Worm (Caenorhabditis elegans) whole organism, L4 larva: ENCODE measurements around the gene Y41C4A.7.
A peak's percentile ranks its signal among the peaks of the same experiment; 100 is the strongest.

Experiments
- D1046.2 ChIP-seq: fragments of 200-800 bp; sonication (Bioruptor generic); IDR thresholded peaks from 2 replicates; pipeline ENCODE4 v1.3.6; 2022; ENCODE audit warnings: missing genetic modification characterization, missing compliant biosample characterization
- F26F4.8 ChIP-seq: fragments of 200-800 bp; sonication (Bioruptor generic); conservative IDR thresholded peaks from 2 replicates; pipeline ENCODE4 v1.3.6; 2022; ENCODE audit warnings: missing genetic modification characterization, missing compliant biosample characterization
- F37D6.2 ChIP-seq: sonication (generic microtip); optimal IDR thresholded peaks from 2 replicates; lab custom pipeline; 2016; ENCODE audit warnings: mild to moderate bottlenecking, missing genetic modification characterization, missing compliant biosample characterization
- F44E2.7 ChIP-seq: fragments of 200-800 bp; sonication (Bioruptor generic); IDR thresholded peaks from 2 replicates; pipeline ENCODE4 v2.1.2; 2022; ENCODE audit warnings: missing genetic modification characterization, missing compliant biosample characterization
- F49E8.2 ChIP-seq: sonication (generic microtip); optimal IDR thresholded peaks from 2 replicates; lab custom pipeline; 2016; ENCODE audit warnings: missing compliant biosample characterization, mild to moderate bottlenecking, missing genetic modification characterization, borderline replicate concordance
- R02D3.7 ChIP-seq: fragments of 150-350 bp; sonication (generic microtip); optimal IDR thresholded peaks from 3 replicates; lab custom pipeline; 2014; ENCODE audit warnings: missing biosample characterization, missing genetic modification characterization
- T20F7.1 ChIP-seq: fragments of 200-800 bp; sonication (Bioruptor generic); optimal IDR thresholded peaks from 2 replicates; lab custom pipeline; 2018; ENCODE audit warnings: mild to moderate bottlenecking, missing genetic modification characterization, missing compliant biosample characterization
- Y105C5A.15 ChIP-seq: fragments of 200-800 bp; sonication (Bioruptor generic); IDR thresholded peaks from 2 replicates; pipeline ENCODE4 v1.3.6; 2022; ENCODE audit warnings: missing genetic modification characterization, missing compliant biosample characterization
- Y75B8A.6 ChIP-seq: fragments of 200-800 bp; sonication (Bioruptor generic); IDR thresholded peaks from 2 replicates; pipeline ENCODE4 v1.3.6; 2022; ENCODE audit warnings: missing genetic modification reagents, missing genetic modification characterization, missing compliant biosample characterization
- arid-1 ChIP-seq: fragments of 200-800 bp; sonication (Bioruptor generic); conservative IDR thresholded peaks from 2 replicates; pipeline ENCODE4 v1.3.6; 2022; ENCODE audit warnings: missing genetic modification reagents, missing genetic modification characterization, missing compliant biosample characterization
- ceh-28 ChIP-seq: fragments of 150-350 bp; optimal IDR thresholded peaks from 2 replicates; lab custom pipeline; 2014; ENCODE audit warnings: missing biosample characterization, missing genetic modification reagents, missing genetic modification characterization
- ceh-32 ChIP-seq: sonication (generic microtip); optimal IDR thresholded peaks from 2 replicates; lab custom pipeline; 2016; ENCODE audit warnings: mild to moderate bottlenecking, missing genetic modification characterization, missing compliant biosample characterization; ENCODE audit not compliant: poor library complexity
- ces-1 ChIP-seq: fragments of 150-350 bp; sonication (generic microtip); optimal IDR thresholded peaks from 4 replicates; lab custom pipeline; 2014; ENCODE audit warnings: missing biosample characterization, missing genetic modification reagents, missing genetic modification characterization
- cey-2 ChIP-seq: sonication (generic microtip); optimal IDR thresholded peaks from 3 replicates; lab custom pipeline; 2017; ENCODE audit warnings: missing genetic modification characterization, mild to moderate bottlenecking, missing compliant biosample characterization, antibody characterized with exemption, borderline replicate concordance; ENCODE audit not compliant: insufficient read depth
- daf-19 ChIP-seq: fragments of 200-800 bp; sonication (Bioruptor generic); conservative IDR thresholded peaks from 2 replicates; pipeline ENCODE4 v1.3.6; 2022; ENCODE audit warnings: missing genetic modification characterization, missing compliant biosample characterization
- dmd-6 ChIP-seq: fragments of 200-800 bp; sonication (Bioruptor generic); IDR thresholded peaks from 2 replicates; pipeline ENCODE4 v1.3.6; 2022; ENCODE audit warnings: missing genetic modification reagents, missing genetic modification characterization, missing compliant biosample characterization
- dmd-8 ChIP-seq: fragments of 200-800 bp; sonication (Bioruptor generic); IDR thresholded peaks from 2 replicates; pipeline ENCODE4 v1.3.6; 2022; ENCODE audit warnings: missing genetic modification characterization, missing compliant biosample characterization
- dmd-9 ChIP-seq: fragments of 200-800 bp; sonication (Bioruptor generic); IDR thresholded peaks from 2 replicates; pipeline ENCODE4 v1.3.6; 2022; ENCODE audit warnings: missing genetic modification reagents, missing genetic modification characterization, missing compliant biosample characterization
- dpl-1 ChIP-seq: fragments of 150-350 bp; optimal IDR thresholded peaks from 2 replicates; lab custom pipeline; 2014; ENCODE audit warnings: missing biosample characterization, missing genetic modification reagents, missing genetic modification characterization
- fos-1 ChIP-seq: fragments of 150-350 bp; optimal IDR thresholded peaks from 2 replicates; lab custom pipeline; 2014; ENCODE audit warnings: missing biosample characterization, missing genetic modification characterization
- hif-1 ChIP-seq, 2 experiments: sonication (generic microtip); optimal IDR thresholded peaks; 2 replicates each; lab custom pipeline; 2016 to 2017; ENCODE audit warnings: missing compliant biosample characterization in 2 of 2, missing genetic modification characterization in 2 of 2, missing genetic modification reagents in 2 of 2, missing genotype in 2 of 2, mild to moderate bottlenecking in 1 of 2
- hlh-11 ChIP-seq: fragments of 200-800 bp; sonication (Bioruptor generic); optimal IDR thresholded peaks from 2 replicates; lab custom pipeline; 2018; ENCODE audit warnings: mild to moderate bottlenecking, missing genetic modification characterization, missing compliant biosample characterization
- hmg-1.1 ChIP-seq: fragments of 200-800 bp; sonication (Bioruptor generic); IDR thresholded peaks from 2 replicates; pipeline ENCODE4 v1.3.6; 2022; ENCODE audit warnings: missing genetic modification reagents, missing genetic modification characterization, missing compliant biosample characterization
- lin-15B ChIP-seq: fragments of 150-350 bp; sonication (generic microtip); optimal IDR thresholded peaks from 3 replicates; lab custom pipeline; 2014; ENCODE audit warnings: missing biosample characterization, missing genetic modification characterization
- lin-29 ChIP-seq: fragments of 200-800 bp; sonication (Bioruptor generic); IDR thresholded peaks from 2 replicates; pipeline ENCODE4 v1.3.6; 2022; ENCODE audit warnings: missing genetic modification reagents, missing genetic modification characterization, missing compliant biosample characterization
- lin-39 ChIP-seq: fragments of 150-350 bp; optimal IDR thresholded peaks from 2 replicates; lab custom pipeline; 2014; ENCODE audit warnings: missing biosample characterization, missing genetic modification reagents, missing genetic modification characterization
- mdl-1 ChIP-seq, 2 experiments: fragments of 150-350 bp in 1 of 2; sonication (generic microtip) in 1 of 2; optimal IDR thresholded peaks; 2 replicates each; lab custom pipeline; 2014 to 2017; ENCODE audit warnings: missing biosample characterization in 2 of 2, missing genetic modification characterization in 2 of 2
- mxl-3 ChIP-seq: fragments of 200-800 bp; sonication (Bioruptor generic); optimal IDR thresholded peaks from 2 replicates; lab custom pipeline; 2018; ENCODE audit warnings: mild to moderate bottlenecking, missing genetic modification characterization, missing compliant biosample characterization
- nhr-10 ChIP-seq: fragments of 150-350 bp; optimal IDR thresholded peaks from 2 replicates; lab custom pipeline; 2014; ENCODE audit warnings: missing biosample characterization, missing genetic modification characterization
- nhr-102 ChIP-seq: sonication (generic microtip); optimal IDR thresholded peaks from 2 replicates; lab custom pipeline; 2016; ENCODE audit warnings: mild to moderate bottlenecking, missing genetic modification characterization, moderate library complexity, missing compliant biosample characterization
- nhr-11 ChIP-seq: fragments of 150-350 bp; optimal IDR thresholded peaks from 2 replicates; lab custom pipeline; 2014; ENCODE audit warnings: missing biosample characterization, missing genetic modification characterization
- nhr-111 ChIP-seq: fragments of 200-800 bp; sonication (Bioruptor generic); optimal IDR thresholded peaks from 2 replicates; lab custom pipeline; 2018; ENCODE audit warnings: mild to moderate bottlenecking, missing genetic modification characterization, missing compliant biosample characterization
- nhr-237 ChIP-seq: sonication (generic microtip); optimal IDR thresholded peaks from 2 replicates; lab custom pipeline; 2017; ENCODE audit warnings: missing biosample characterization, missing genetic modification characterization
- nhr-25 ChIP-seq: sonication (generic microtip); optimal IDR thresholded peaks from 2 replicates; lab custom pipeline; 2017; ENCODE audit warnings: missing genetic modification characterization, mild to moderate bottlenecking, missing compliant biosample characterization, antibody characterized with exemption, moderate library complexity, borderline replicate concordance; ENCODE audit not compliant: insufficient read depth
- nhr-48 ChIP-seq: sonication (generic microtip); optimal IDR thresholded peaks from 2 replicates; lab custom pipeline; 2016; ENCODE audit warnings: mild to moderate bottlenecking, missing genetic modification characterization, missing compliant biosample characterization
- nhr-77 ChIP-seq: fragments of 150-350 bp; optimal IDR thresholded peaks from 2 replicates; lab custom pipeline; 2014; ENCODE audit warnings: missing biosample characterization, missing genetic modification characterization
- pha-4 ChIP-seq, 2 experiments: fragments of 150-350 bp in 1 of 2; fragments of 200-800 bp in 1 of 2; sonication (Bioruptor generic) in 1 of 2; IDR thresholded peaks in 1 of 2; optimal IDR thresholded peaks in 1 of 2; 2 replicates each; pipeline versions ENCODE4 v1.3.6 to Lab custom; 2014 to 2022; ENCODE audit warnings: missing genetic modification characterization in 2 of 2, missing genetic modification reagents in 2 of 2, missing biosample characterization in 1 of 2, missing compliant biosample characterization in 1 of 2
- rbr-2 ChIP-seq: sonication (generic microtip); optimal IDR thresholded peaks from 2 replicates; lab custom pipeline; 2016; ENCODE audit warnings: missing genotype, missing genetic modification characterization, missing compliant biosample characterization
- set-16 ChIP-seq: fragments of 200-800 bp; sonication (Bioruptor generic); IDR thresholded peaks from 2 replicates; pipeline ENCODE4 v1.3.6; 2022; ENCODE audit warnings: missing genetic modification reagents, missing genetic modification characterization, missing compliant biosample characterization
- skn-1 ChIP-seq: fragments of 150-350 bp; optimal IDR thresholded peaks from 2 replicates; lab custom pipeline; 2014; ENCODE audit warnings: missing biosample characterization, missing genetic modification characterization
- snpc-4 ChIP-seq: fragments of 150-350 bp; optimal IDR thresholded peaks from 2 replicates; lab custom pipeline; 2014; ENCODE audit warnings: missing biosample characterization, missing genetic modification characterization
- spr-1 ChIP-seq: sonication (generic microtip); optimal IDR thresholded peaks from 2 replicates; lab custom pipeline; 2016; ENCODE audit warnings: mild to moderate bottlenecking, missing genetic modification characterization, missing compliant biosample characterization
- unc-62 ChIP-seq, 3 experiments: fragments of 150-350 bp in 1 of 3; sonication (generic microtip); optimal IDR thresholded peaks in 2 of 3; peaks in 1 of 3; 1 replicate in 1 of 3; 2 replicates in 2 of 3; lab custom pipeline; 2014 to 2017; ENCODE audit warnings: missing biosample characterization in 3 of 3, missing genetic modification characterization in 3 of 3, missing genetic modification reagents in 3 of 3, missing genotype in 1 of 3
- zag-1 ChIP-seq: fragments of 150-350 bp; optimal IDR thresholded peaks from 2 replicates; lab custom pipeline; 2014; ENCODE audit warnings: missing biosample characterization, missing genetic modification characterization
- zip-11 ChIP-seq: fragments of 200-800 bp; sonication (Bioruptor generic); IDR thresholded peaks from 2 replicates; pipeline ENCODE4 v1.3.6; 2022; ENCODE audit warnings: missing genetic modification characterization, missing compliant biosample characterization
- zip-2 ChIP-seq: fragments of 150-350 bp; optimal IDR thresholded peaks from 2 replicates; lab custom pipeline; 2014; ENCODE audit warnings: missing biosample characterization, missing genetic modification characterization
- ztf-11 ChIP-seq: fragments of 150-350 bp; optimal IDR thresholded peaks from 2 replicates; lab custom pipeline; 2014; ENCODE audit warnings: missing biosample characterization, missing genetic modification characterization

The Y41C4A.7 gene

DNA sequence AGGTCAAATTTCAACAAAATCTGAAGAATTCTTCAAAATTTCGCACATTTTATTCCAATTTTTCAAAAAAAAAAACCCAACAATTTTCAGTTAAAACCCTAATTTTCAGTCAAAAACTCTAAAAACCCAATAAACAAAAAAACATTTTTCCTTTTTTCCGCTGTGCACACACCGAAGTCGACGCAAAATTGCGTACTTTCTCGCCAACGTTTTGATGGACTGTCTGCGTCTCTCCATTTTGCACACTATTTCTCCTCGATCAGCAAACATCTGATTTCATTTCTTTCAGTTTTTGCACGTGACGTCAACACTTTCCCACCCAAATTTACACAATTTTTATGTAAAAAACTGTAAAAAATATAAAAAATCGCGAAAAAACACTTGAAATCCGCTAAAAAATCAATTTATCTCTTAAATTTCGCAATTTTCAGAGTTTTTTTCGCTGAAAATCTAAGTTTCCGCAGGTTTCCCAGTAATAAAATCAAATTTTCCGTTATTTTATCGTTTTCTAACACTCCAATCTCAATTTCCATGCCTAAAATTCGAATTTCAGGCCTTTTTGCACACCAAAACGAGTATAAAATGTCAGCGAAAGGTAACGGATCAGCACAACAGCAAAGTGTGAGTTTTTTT, 41.4 kb upstream of the Y41C4A.7 start, which contains the start of gene crh-1 (continued):
- TF ChIP-seq mdl-1 (tag; optimal IDR thresholded peaks at IDR 0.05; lab: Kevin White, UChicago), result peak in 1 of 2 experiments; percentile 62
- TF ChIP-seq mxl-3 (GFP tag; lab: Kevin White, UChicago), result peak; percentile 33
- no peak for TF ChIP-seq fos-1 (tag; lab: Kevin White, UChicago)
- TF ChIP-seq daf-19 (GFP tag; lab: Robert Waterston, UW), result no peak
- peak in 1 of 2 experiments; percentile 55 for TF ChIP-seq hif-1 (tag; optimal IDR thresholded peaks at IDR 0.05; lab: Kevin White, UChicago)
- TF ChIP-seq pha-4 (GFP tag; IDR thresholded peaks at IDR 0.05; lab: Robert Waterston, UW), result 0 out of 2 replicates have a peak, but pooled peaks have one; percentile 60
- TF ChIP-seq pha-4 (tag; optimal IDR thresholded peaks at IDR 0.05; lab: Kevin White, UChicago), result peak; percentile 57
- TF ChIP-seq hmg-1.1 (GFP tag; lab: Robert Waterston, UW), result peak; percentile 61
- TF ChIP-seq lin-39 (tag; lab: Kevin White, UChicago), result no peak
- no peak for TF ChIP-seq arid-1 (GFP tag; lab: Robert Waterston, UW)
- peak; percentile 76 for TF ChIP-seq dpl-1 (GFP tag; lab: Kevin White, UChicago)
- peak; percentile 67 for TF ChIP-seq dmd-6 (GFP tag; lab: Robert Waterston, UW)
- peak; percentile 61 for TF ChIP-seq rbr-2 (tag; lab: Kevin White, UChicago)
- TF ChIP-seq spr-1 (tag; lab: Kevin White, UChicago), result peak; percentile 45
- no peak for TF ChIP-seq lin-15B (tag; lab: Kevin White, UChicago)
- no peak for TF ChIP-seq nhr-111 (GFP tag; lab: Kevin White, UChicago)
- TF ChIP-seq nhr-237 (tag; lab: Kevin White, UChicago), result no peak

DNA sequence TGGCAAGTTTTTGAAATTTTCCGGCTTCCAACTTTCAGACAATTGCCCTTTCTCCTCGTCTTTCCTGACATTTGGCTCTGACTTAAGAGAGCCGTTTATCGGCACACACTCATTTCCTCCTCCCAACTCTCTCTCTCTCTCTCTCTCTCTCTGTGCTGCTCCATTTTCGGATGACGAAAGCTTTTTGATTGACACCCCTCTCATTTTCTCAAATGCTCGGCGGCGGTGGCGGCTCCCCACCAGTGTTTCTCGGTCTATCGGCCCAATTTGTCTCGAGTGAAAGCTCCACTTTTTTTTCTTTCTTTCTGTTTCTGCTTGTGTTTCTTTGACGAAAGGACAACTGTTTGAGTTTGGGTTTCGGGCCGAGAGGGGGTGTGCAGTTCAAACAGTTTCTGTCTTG, 38.9 kb upstream of the Y41C4A.7 start:
- no peak for TF ChIP-seq cey-2
- no peak for TF ChIP-seq nhr-48 (tag; lab: Kevin White, UChicago)
- peak; percentile 58 for TF ChIP-seq set-16 (GFP tag; lab: Robert Waterston, UW)
- TF ChIP-seq unc-62 (GFP tag; optimal IDR thresholded peaks at IDR 0.05 in 1 of 2; lab: Kevin White, UChicago), result no peak
- TF ChIP-seq unc-62 (tag; optimal IDR thresholded peaks at IDR 0.05; lab: Kevin White, UChicago), result no peak
- TF ChIP-seq F26F4.8 (GFP tag; lab: Robert Waterston, UW), result no peak
- no peak for TF ChIP-seq ces-1 (GFP tag; lab: Kevin White, UChicago)
- no peak for TF ChIP-seq F49E8.2
- no peak for TF ChIP-seq D1046.2
- no peak for TF ChIP-seq dmd-9 (GFP tag; lab: Robert Waterston, UW)
- TF ChIP-seq Y75B8A.6, result 0 out of 2 replicates have a peak, but pooled peaks have one; percentile 20
- no peak for TF ChIP-seq Y105C5A.15
- no peak for TF ChIP-seq skn-1 (tag; lab: Kevin White, UChicago)
- TF ChIP-seq zag-1 (tag; lab: Kevin White, UChicago), result no peak
- TF ChIP-seq snpc-4 (tag; lab: Kevin White, UChicago), result no peak
- TF ChIP-seq nhr-11, result no peak
- no peak for TF ChIP-seq ceh-28 (tag; lab: Kevin White, UChicago)
- no peak for TF ChIP-seq R02D3.7 (tag; lab: Kevin White, UChicago)
- no peak for TF ChIP-seq mdl-1 (tag; optimal IDR thresholded peaks at IDR 0.05; lab: Kevin White, UChicago)
- TF ChIP-seq hif-1 (tag; optimal IDR thresholded peaks at IDR 0.05; lab: Kevin White, UChicago), result no peak
- TF ChIP-seq F37D6.2, result no peak
- no peak for TF ChIP-seq T20F7.1 (GFP tag; lab: Kevin White, UChicago)
- TF ChIP-seq ceh-32 (tag; lab: Kevin White, UChicago), result no peak
- TF ChIP-seq zip-11, result no peak
- TF ChIP-seq F44E2.7 (GFP tag; lab: Robert Waterston, UW), result no peak
- no peak for TF ChIP-seq lin-29 (GFP tag; lab: Robert Waterston, UW)
- TF ChIP-seq hlh-11 (tag; lab: Kevin White, UChicago), result no peak
- TF ChIP-seq nhr-102 (tag; lab: Kevin White, UChicago), result no peak
- no peak for TF ChIP-seq dmd-8 (GFP tag; lab: Robert Waterston, UW)
- no peak for TF ChIP-seq nhr-25 (tag; lab: Kevin White, UChicago)
- no peak for TF ChIP-seq nhr-77 (tag; lab: Kevin White, UChicago)
- TF ChIP-seq dmd-6 (GFP tag; lab: Robert Waterston, UW), result peak; percentile 32; the same call in 1 of the 2 replicates
- TF ChIP-seq ztf-11 (tag; lab: Kevin White, UChicago), result no peak
- TF ChIP-seq hmg-1.1 (GFP tag; lab: Robert Waterston, UW), result 0 out of 2 replicates have a peak, but pooled peaks have one; percentile 32
- no peak for TF ChIP-seq nhr-10
- no peak for TF ChIP-seq zip-2 (tag; lab: Kevin White, UChicago)
